Worm (Caenorhabditis elegans): ENCODE results near the gene lgc-19.

lgc-19 gene

DNA sequence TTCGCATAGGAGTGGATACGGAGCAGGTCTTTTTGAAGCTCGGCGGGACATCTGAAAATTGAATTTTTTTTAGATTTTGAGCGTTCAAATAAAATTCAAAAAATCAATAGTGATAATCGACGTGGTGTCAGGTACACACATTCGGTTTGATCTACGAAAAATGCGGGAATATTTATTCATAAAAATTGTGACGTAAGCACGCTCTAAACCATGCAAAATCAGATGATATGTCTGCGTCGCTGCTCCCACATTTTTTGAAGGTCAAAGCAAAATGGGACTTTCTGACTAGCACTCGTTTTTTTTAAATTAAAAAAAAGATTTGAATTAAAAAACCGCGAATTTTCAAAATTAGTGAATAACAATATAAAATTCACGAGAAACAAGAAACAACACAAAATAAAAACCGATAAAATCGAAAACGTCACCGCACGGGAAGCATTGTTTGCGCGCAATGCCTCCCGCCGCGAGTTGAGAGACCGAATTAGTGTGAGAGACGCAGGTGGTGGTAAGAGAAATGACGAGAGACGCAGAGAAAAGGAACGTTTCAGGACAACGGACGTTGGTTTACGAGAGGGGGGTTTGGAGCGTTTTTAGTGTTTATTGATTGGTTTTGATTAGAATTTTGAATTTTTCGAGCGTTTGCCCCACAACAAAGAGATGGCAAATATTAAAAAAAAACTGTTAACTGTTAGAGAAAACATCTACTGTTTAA is 21.6 kb upstream of the lgc-19 start, which contains the start of gene Y105C5B.19:
Y105C5B.19 (minus strand) TSS at position 51 of the 712 bp plus-strand sequence.
- TF ChIP-seq lin-13 (tag; optimal IDR thresholded peaks at IDR 0.05) (peak; percentile 62), mep-1 (tag; optimal IDR thresholded peaks at IDR 0.05) (peak; percentile 38), zip-8 (tag; optimal IDR thresholded peaks at IDR 0.05) (peak; percentile 8), pha-4 (tag; optimal IDR thresholded peaks at IDR 0.05) (peak; percentile 12), ces-1 (GFP tag; optimal IDR thresholded peaks at IDR 0.05) (peak; percentile 64), nhr-12 (tag; optimal IDR thresholded peaks at IDR 0.05) (no peak), nhr-76 (tag; optimal IDR thresholded peaks at IDR 0.05) (no peak)

DNA sequence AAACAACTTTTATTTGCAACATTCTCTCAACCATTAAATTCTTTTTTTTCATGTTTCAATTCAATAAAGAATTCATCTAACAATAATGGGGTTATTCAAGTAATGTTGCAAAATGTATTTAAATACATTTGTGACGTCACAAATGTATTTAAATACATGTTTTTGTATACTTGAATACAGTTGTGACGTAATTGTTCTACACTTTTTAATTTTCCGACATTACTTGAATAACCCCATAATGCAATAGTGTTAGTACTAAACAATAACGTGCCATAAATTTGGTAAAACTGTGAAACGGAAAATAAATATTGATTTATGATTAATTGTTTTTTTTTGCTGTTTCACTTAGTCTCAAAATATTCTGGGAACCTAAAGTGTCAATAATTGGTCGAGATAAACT is 17.1 kb upstream of the lgc-19 start:
- peak; percentile 83 for TF ChIP-seq zip-8 (tag; optimal IDR thresholded peaks at IDR 0.05)

DNA sequence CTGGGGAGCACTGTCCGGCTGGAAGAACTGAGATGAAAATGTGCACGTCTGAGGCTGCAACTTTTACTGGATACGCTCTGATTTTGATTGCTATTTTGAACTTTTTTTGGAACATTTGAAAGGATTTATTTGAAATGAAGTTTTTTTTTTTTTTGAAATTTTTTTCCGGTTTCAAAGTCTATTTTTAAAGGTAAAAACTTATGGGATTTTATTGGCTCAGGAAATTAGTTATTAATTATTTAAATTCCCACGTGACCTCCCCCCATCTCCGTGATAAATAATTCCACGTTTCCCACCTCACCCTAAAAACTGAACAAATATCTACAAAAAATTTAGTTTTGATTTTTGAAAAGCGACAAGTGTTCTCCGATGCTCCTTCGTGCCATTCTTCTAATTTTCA is 1.8 kb upstream of the lgc-19 start, which contains the start of gene Y105C5B.18:
Y105C5B.18 (plus strand) TSS at position 301 of the 400 bp plus-strand sequence.
- TF ChIP-seq ceh-43 (GFP tag; optimal IDR thresholded peaks at IDR 0.05) (no peak), nhr-28 (tag; optimal IDR thresholded peaks at IDR 0.05) (no peak), mep-1 (tag; optimal IDR thresholded peaks at IDR 0.05) (no peak), ztf-11 (tag; optimal IDR thresholded peaks at IDR 0.05) (no peak), snpc-4 (tag; optimal IDR thresholded peaks at IDR 0.05) (no peak), lsy-2 (tag; optimal IDR thresholded peaks at IDR 0.05) (no peak), nhr-76 (tag; optimal IDR thresholded peaks at IDR 0.05) (no peak), blmp-1 (tag; optimal IDR thresholded peaks at IDR 0.05) (no peak)

DNA sequence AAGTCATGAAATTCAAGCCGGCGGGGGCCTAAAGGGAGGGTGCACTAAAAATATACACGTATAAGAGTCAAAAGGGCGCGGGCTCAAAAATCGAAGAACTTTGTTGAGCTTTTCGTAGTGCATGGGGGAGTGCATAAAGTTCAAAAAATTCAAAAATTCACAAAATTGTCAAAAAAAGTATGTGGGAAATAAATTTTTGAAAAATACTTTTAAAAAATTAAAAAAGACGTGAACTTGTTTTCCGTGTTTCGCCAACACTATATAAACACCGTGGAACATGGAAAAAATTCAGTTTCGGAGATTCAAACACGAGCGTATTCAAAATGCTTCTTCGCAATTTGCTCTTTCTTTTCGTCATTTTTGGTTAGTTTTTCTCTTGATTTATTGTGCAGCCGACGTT is 289 bp upstream of the lgc-19 start, which contains the start of gene Y105C5B.17:
Y105C5B.17 (plus strand) TSS at position 301 of the 400 bp plus-strand sequence.
- TF ChIP-seq mab-5 (tag; optimal IDR thresholded peaks at IDR 0.05) (no peak), lin-32 (GFP tag; optimal IDR thresholded peaks at IDR 0.05) (no peak), ztf-11 (tag; optimal IDR thresholded peaks at IDR 0.05) (no peak), hlh-1 (tag; optimal IDR thresholded peaks at IDR 0.05) (no peak), nhr-12 (tag; optimal IDR thresholded peaks at IDR 0.05) (no peak), ces-1 (GFP tag; optimal IDR thresholded peaks at IDR 0.05) (no peak), tbx-8 (GFP tag; optimal IDR thresholded peaks at IDR 0.05) (no peak)

DNA sequence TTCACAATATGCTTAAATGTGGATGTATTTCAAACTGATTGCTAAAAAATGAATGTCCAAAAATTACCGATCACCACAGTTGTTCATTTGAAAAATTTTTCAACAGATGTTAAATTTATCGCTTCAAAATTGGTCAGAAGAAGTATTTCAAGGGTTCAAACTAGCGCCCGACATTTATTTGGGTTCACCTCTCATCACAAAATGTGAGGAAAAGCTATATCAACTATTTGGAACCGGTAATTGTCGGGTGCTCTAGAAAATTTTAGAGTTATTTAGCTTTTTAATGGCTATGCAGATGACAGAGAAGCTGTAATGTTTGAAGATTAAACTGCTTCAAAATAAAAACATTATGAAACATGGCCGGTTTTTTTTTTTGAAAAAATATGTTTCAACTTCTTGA is 1.4 kb downstream of the lgc-19 start:
- no peak for TF ChIP-seq sem-2 (GFP tag; optimal IDR thresholded peaks at IDR 0.05)
- no peak for TF ChIP-seq nhr-237 (tag; optimal IDR thresholded peaks at IDR 0.05)
- TF ChIP-seq zip-8 (tag; optimal IDR thresholded peaks at IDR 0.05), result no peak
- TF ChIP-seq blmp-1 (tag; optimal IDR thresholded peaks at IDR 0.05), result no peak
- TF ChIP-seq tbx-8 (GFP tag; optimal IDR thresholded peaks at IDR 0.05), result no peak
- TF ChIP-seq ceh-43 (GFP tag; optimal IDR thresholded peaks at IDR 0.05), result no peak
- no peak for TF ChIP-seq lsy-2 (tag; optimal IDR thresholded peaks at IDR 0.05)
- TF ChIP-seq drap-1 (GFP tag; optimal IDR thresholded peaks at IDR 0.05), result no peak
- no peak for TF ChIP-seq unc-39 (tag; optimal IDR thresholded peaks at IDR 0.05)
- no peak for TF ChIP-seq lin-13 (tag; optimal IDR thresholded peaks at IDR 0.05)
- TF ChIP-seq mls-2 (tag; optimal IDR thresholded peaks at IDR 0.05), result no peak
- no peak for TF ChIP-seq unc-62 (GFP tag; optimal IDR thresholded peaks at IDR 0.05)

DNA sequence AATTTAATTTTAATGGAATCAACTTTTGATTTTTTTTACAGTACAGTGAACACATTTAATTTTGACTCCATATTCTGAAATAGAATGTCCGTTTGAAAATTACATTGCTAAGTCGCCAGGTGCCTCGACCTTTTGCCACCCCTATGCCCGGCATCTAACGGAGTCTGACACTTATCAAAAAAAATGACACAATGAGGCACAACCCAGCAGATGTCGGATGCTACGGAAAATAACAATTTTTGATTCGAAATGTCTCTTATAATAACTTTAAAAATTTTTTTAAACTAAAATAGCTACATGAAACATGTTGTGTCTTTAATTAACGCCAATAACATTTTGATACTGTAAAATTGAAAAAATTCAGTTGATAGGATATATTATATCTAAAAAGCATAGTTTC is 7.2 kb downstream of the lgc-19 start:
- TF ChIP-seq nhr-2 (tag; optimal IDR thresholded peaks at IDR 0.05) (no peak), unc-39 (tag; optimal IDR thresholded peaks at IDR 0.05) (no peak), blmp-1 (tag; optimal IDR thresholded peaks at IDR 0.05) (no peak), tbx-8 (GFP tag; optimal IDR thresholded peaks at IDR 0.05) (no peak)

DNA sequence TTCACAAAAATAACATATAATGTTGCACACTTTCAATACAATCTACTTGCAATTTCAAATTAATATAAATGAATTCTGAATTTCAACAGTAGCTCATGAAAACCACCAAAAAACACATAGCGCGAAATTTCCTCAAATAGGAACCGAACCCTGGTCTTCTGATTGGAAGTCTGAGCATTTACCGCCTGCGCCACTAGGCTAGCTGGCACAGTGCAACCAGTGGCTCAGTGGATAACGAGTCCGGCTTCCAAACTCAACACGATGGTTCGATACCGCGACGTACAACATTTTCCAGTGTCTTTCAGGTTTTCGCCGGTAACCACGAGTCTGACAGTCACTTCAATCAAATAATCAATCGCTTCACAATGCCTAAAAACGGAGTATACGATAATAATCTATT is 8.8 kb downstream of the lgc-19 start:
- TF ChIP-seq ztf-11 (tag; optimal IDR thresholded peaks at IDR 0.05), result no peak

DNA sequence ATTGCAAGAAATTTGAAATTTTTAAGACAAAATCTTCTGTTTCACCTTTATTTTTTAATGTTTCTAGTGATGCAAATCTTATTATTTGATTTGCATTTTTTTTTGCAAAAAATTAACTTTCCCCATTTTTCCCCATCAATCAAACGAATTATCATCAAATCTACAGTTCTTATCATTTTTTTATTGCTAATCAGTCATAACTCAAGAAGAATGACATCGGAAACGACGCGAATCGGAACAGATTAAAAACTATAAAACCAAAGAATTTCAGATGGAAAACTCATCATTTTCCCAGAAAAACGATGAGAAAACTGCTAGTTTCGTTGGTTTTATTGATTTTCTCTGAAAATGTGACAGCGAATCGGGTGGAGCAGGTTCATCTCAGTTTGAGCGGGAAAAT is 10.9 kb downstream of the lgc-19 start, which contains the start of gene Y105C5B.15:
Y105C5B.15 (plus strand) TSS at position 297 of the 400 bp plus-strand sequence.
- TF ChIP-seq lin-32 (GFP tag; optimal IDR thresholded peaks at IDR 0.05), result no peak
- no peak for TF ChIP-seq bed-3 (GFP tag; optimal IDR thresholded peaks at IDR 0.05)
- no peak for TF ChIP-seq mls-2 (tag; optimal IDR thresholded peaks at IDR 0.05)
- no peak for TF ChIP-seq ztf-11 (tag; optimal IDR thresholded peaks at IDR 0.05)
- no peak for TF ChIP-seq lin-13 (tag; optimal IDR thresholded peaks at IDR 0.05)
- no peak for TF ChIP-seq unc-62 (GFP tag; optimal IDR thresholded peaks at IDR 0.05)
- no peak for TF ChIP-seq blmp-1 (tag; optimal IDR thresholded peaks at IDR 0.05)
- TF ChIP-seq sem-2 (GFP tag; optimal IDR thresholded peaks at IDR 0.05), result no peak
- no peak for TF ChIP-seq mab-5 (tag; optimal IDR thresholded peaks at IDR 0.05)
- no peak for TF ChIP-seq snpc-4 (tag; optimal IDR thresholded peaks at IDR 0.05)
- TF ChIP-seq lsy-2 (tag; optimal IDR thresholded peaks at IDR 0.05), result no peak
- TF ChIP-seq unc-39 (tag; optimal IDR thresholded peaks at IDR 0.05), result no peak
- no peak for TF ChIP-seq ceh-43 (GFP tag; optimal IDR thresholded peaks at IDR 0.05)
- TF ChIP-seq hlh-1 (tag; optimal IDR thresholded peaks at IDR 0.05), result no peak
- TF ChIP-seq nhr-12 (tag; optimal IDR thresholded peaks at IDR 0.05), result no peak
- no peak for TF ChIP-seq drap-1 (GFP tag; optimal IDR thresholded peaks at IDR 0.05)
- TF ChIP-seq zip-8 (tag; optimal IDR thresholded peaks at IDR 0.05), result no peak
- TF ChIP-seq elt-3 (tag; optimal IDR thresholded peaks at IDR 0.05), result no peak
- no peak for TF ChIP-seq flh-1 (GFP tag; optimal IDR thresholded peaks at IDR 0.05)
- no peak for TF ChIP-seq tbx-8 (GFP tag; optimal IDR thresholded peaks at IDR 0.05)

Measured in whole organism, mixed stage, embryonic.